Fruit fly (Drosophila melanogaster) S2 (cell line): ENCODE data around the gene Jhbp3.

Source experiments
- CG8478 ChIP-seq: fragments of >200 bp; optimal IDR thresholded peaks from 2 replicates; lab custom pipeline; 2018
- CTCF ChIP-seq, 2 experiments: fragments of >200 bp; optimal IDR thresholded peaks; 2 replicates each; lab custom pipeline; 2018

- TF ChIP-seq CTCF (optimal IDR thresholded peaks at IDR 0.05; lab: Kevin White, UChicago): no peak
- TF ChIP-seq CG8478 (lab: Kevin White, UChicago): no peak
Observed at dm6 chr3R:4965145-4965544, 10.1 kb upstream of the Jhbp3 start, which contains the start of gene Jhbp1.
